Worm (Caenorhabditis elegans): Measurements from ENCODE around the gene fbxb-114.

fbxb-114 gene

DNA sequence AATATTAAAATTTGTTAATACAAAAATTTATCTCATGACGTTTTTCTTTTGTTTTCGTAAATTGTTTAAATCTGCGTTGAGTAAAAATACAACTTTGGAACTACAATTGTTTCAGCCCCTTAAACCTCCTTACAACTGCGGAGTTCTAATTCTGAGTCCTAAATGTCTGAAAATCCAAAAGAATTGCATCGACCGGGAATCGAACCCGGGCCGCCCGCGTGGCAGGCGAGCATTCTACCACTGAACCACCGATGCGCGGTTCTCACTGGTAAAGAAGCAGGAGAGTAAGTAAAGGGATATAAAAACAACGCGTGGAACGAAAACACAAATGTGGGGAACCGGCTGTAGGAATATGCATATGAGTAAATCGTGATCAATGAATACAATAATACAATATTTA is 6.5 kb downstream of the fbxb-114 start (continued):
- TF ChIP-seq snpc-1.1 (tag; optimal IDR thresholded peaks at IDR 0.05; ENCODE audit: insufficient read depth) (peak; percentile 8), somi-1 (GFP tag; optimal IDR thresholded peaks at IDR 0.05) (peak; percentile 16), F57A8.1 (GFP tag; optimal IDR thresholded peaks at IDR 0.05) (no peak), bed-1 (GFP tag; IDR thresholded peaks at IDR 0.05) (no peak)

DNA sequence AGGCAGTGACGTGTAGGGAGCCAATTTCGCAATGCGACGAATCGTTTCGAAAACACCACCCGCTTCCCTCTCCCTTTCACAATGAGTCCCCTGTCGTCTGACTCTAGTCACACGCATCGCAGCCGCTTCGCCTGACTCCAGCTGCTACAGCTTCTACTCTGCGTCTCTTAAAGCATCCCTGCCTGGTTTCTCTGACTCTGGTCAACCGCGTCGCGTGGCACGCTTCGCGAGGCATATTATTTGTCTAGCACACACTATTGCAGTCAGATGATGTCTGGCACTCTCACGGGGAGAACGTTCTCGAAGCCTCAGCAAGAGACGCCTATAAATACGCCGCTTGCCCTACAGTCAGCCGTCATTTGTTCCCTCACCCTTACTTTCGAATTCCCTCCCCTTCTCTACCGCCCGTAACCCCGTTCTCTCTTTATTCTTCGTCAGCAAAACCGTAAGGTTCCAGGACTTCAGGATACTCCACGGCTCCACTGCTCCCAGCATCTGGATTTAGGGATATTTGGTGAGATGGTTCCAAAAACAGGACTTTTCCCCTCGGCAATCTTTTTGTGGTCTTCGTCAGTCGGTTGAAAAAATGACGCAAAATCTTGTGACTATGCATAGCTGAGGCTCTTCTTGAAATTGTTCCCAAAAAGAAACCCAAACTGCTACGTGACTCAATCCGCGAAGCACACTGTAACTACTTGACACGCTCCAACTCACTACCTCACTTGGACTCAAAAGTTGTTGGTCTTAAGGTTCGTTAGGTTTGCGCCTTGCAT is 8.1 kb downstream of the fbxb-114 start:
- TF ChIP-seq nhr-80 (tag; optimal IDR thresholded peaks at IDR 0.05) (peak; percentile 91), F37B4.10 (GFP tag; IDR thresholded peaks at IDR 0.05) (peak; percentile 77; the same call in 1 of the 2 replicates), C17E4.6 (GFP tag; IDR thresholded peaks at IDR 0.05) (no peak), aptf-2 (GFP tag; conservative IDR thresholded peaks at IDR 0.05) (no peak), snpc-3.4 (tag; optimal IDR thresholded peaks at IDR 0.05) (no peak), lag-1 (GFP tag; IDR thresholded peaks at IDR 0.05) (0 out of 2 replicates have a peak, but pooled peaks have one; percentile 67), rcor-1 (GFP tag; IDR thresholded peaks at IDR 0.05) (peak; percentile 67), rpc-1 (optimal IDR thresholded peaks at IDR 0.05) (peak; percentile 34), rpc-1 (tag; optimal IDR thresholded peaks at IDR 0.05) (no peak), tbx-9 (tag; optimal IDR thresholded peaks at IDR 0.05; ENCODE audit: borderline replicate concordance) (no peak), madf-6 (GFP tag; IDR thresholded peaks at IDR 0.05) (peak; percentile 11; the same call in 1 of the 2 replicates), mes-4 (tag; optimal IDR thresholded peaks at IDR 0.05) (no peak), let-526 (GFP tag; IDR thresholded peaks at IDR 0.05) (peak; percentile 91), hsf-1 (GFP tag; IDR thresholded peaks at IDR 0.05) (peak; percentile 99), D2030.7 (GFP tag; IDR thresholded peaks at IDR 0.05) (no peak), sptf-2 (GFP tag; optimal IDR thresholded peaks at IDR 0.05) (no peak), hmg-1.2 (GFP tag; IDR thresholded peaks at IDR 0.05) (peak; percentile 88), lsl-1 (GFP tag; optimal IDR thresholded peaks at IDR 0.05) (no peak), attf-5 (GFP tag; optimal IDR thresholded peaks at IDR 0.05) (peak; percentile 87), cebp-1 (GFP tag; IDR thresholded peaks at IDR 0.05) (peak; percentile 100), cebp-1 (tag; optimal IDR thresholded peaks at IDR 0.05) (peak; percentile 100), Y79H2A.3 (GFP tag; conservative IDR thresholded peaks at IDR 0.05) (no peak), snpc-1.3 (tag; optimal IDR thresholded peaks at IDR 0.05; ENCODE audit: insufficient read depth) (peak; percentile 43), ceh-91 (GFP tag; IDR thresholded peaks at IDR 0.05) (no peak), F23B12.7 (tag; optimal IDR thresholded peaks at IDR 0.05; ENCODE audit: insufficient read depth) (no peak), dox-1 (GFP tag; IDR thresholded peaks at IDR 0.05) (peak; percentile 83), F10E7.11 (tag; optimal IDR thresholded peaks at IDR 0.05) (no peak), hmg-20 (GFP tag; IDR thresholded peaks at IDR 0.05) (peak; percentile 15; the same call in 1 of the 2 replicates), snpc-1.1 (tag; optimal IDR thresholded peaks at IDR 0.05; ENCODE audit: insufficient read depth) (no peak), ama-1 (optimal IDR thresholded peaks at IDR 0.05) (peak; percentile 99), ama-1 (GFP tag; optimal IDR thresholded peaks at IDR 0.05) (peak in 1 of 2 experiments; percentile 82), atf-7 (tag; optimal IDR thresholded peaks at IDR 0.05) (peak; percentile 97), egl-44 (GFP tag; IDR thresholded peaks at IDR 0.05) (peak; percentile 87; the same call in 1 of the 2 replicates), K12H6.12 (tag; optimal IDR thresholded peaks at IDR 0.05) (peak; percentile 98), ztf-28 (GFP tag; IDR thresholded peaks at IDR 0.05) (no peak), unc-130 (GFP tag; optimal IDR thresholded peaks at IDR 0.05) (no peak), ztf-26 (tag; optimal IDR thresholded peaks at IDR 0.05) (peak; percentile 97), ZK185.1 (tag; optimal IDR thresholded peaks at IDR 0.05; ENCODE audit: poor library complexity, severe bottlenecking) (peak; percentile 73), somi-1 (GFP tag; optimal IDR thresholded peaks at IDR 0.05) (peak; percentile 95), egrh-3 (GFP tag; IDR thresholded peaks at IDR 0.05) (peak; percentile 67), ceh-100 (GFP tag; IDR thresholded peaks at IDR 0.05) (no peak), F57A8.1 (GFP tag; optimal IDR thresholded peaks at IDR 0.05) (no peak), ztf-18 (tag; optimal IDR thresholded peaks at IDR 0.05) (peak; percentile 56), him-1 (tag; optimal IDR thresholded peaks at IDR 0.05) (no peak)

Data from whole organism, young adult.